Worm (Caenorhabditis elegans): Measurements from ENCODE around the gene glb-9.

DNA sequence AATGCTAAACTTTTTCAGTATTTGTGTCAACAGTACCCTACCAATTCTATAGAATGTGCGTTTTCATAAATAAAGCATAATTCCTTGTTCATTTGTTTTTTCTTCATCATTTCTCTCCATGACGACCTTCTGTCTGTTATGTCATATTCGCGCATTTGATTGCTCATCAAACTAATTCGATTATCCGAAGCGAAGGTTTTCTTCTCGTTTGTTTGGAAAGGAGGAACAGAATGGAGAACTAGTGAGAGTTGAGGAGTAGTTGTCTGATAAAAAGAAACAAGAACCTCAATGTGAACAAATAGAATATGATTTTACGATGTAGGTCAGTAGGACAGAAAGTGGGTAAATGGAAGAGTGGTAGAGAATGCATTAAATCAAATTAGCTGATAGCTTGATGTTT lies 43.5 kb upstream of the glb-9 start:
- TF ChIP-seq ama-1 (optimal IDR thresholded peaks at IDR 0.05) (no peak), hnd-1 (tag; optimal IDR thresholded peaks at IDR 0.05) (no peak), ceh-13 (GFP tag; optimal IDR thresholded peaks at IDR 0.05) (no peak), hmbx-1 (tag; optimal IDR thresholded peaks at IDR 0.05) (no peak), tbx-37 (GFP tag; conservative IDR thresholded peaks at IDR 0.05) (no peak), hmg-4 (GFP tag; optimal IDR thresholded peaks at IDR 0.05) (no peak), B0310.2 (tag; optimal IDR thresholded peaks at IDR 0.05) (no peak), tra-4 (tag; optimal IDR thresholded peaks at IDR 0.05) (no peak), flt-1 (GFP tag; IDR thresholded peaks at IDR 0.05) (no peak), pes-1 (GFP tag; IDR thresholded peaks at IDR 0.05) (no peak), aly-1 (tag; optimal IDR thresholded peaks at IDR 0.05) (no peak), tbx-11 (GFP tag; IDR thresholded peaks at IDR 0.05) (no peak), sea-1 (GFP tag; conservative IDR thresholded peaks at IDR 0.05) (no peak), scrt-1 (GFP tag; IDR thresholded peaks at IDR 0.05) (no peak)

Measured in whole organism, early embryonic.